Fruit fly (Drosophila melanogaster): ENCODE data around the gene Lkb1.
A peak's percentile ranks its signal among the peaks of the same experiment; 100 is the strongest.

The Lkb1 gene

DNA sequence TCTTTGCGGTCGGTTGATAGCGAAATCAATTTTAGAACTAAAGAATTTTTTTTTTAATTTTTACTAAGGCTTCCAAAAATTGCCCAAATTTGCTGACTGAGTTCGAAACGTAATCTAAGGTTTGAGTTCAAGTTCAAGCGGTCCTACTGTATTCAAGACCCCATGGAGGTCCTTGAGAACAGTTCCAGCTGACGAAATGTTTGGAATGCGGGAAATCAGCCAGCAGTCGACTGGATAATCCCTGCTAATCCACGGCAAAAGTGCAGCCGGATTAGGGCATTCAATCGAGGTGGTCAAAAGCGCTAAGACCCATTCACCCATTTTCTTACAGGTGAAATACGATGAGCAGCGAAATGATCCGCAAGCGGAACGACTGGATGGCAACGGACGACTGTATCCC, 24.4 kb downstream of the Lkb1 start, which contains the start of gene f-cup:
f-cup (minus strand) TSS at position 101 of the 400 bp plus-strand sequence.
- TF ChIP-seq CG9215 (GFP tag; IDR thresholded peaks at IDR 0.05) (no peak), chinmo (GFP tag; IDR thresholded peaks at IDR 0.05; ENCODE audit: partially characterized antibody) (no peak), CG8388 (GFP tag; optimal IDR thresholded peaks at IDR 0.05) (no peak), sens (GFP tag) (peak; percentile 33), Nf-YC (tag; optimal IDR thresholded peaks at IDR 0.05) (no peak)

DNA sequence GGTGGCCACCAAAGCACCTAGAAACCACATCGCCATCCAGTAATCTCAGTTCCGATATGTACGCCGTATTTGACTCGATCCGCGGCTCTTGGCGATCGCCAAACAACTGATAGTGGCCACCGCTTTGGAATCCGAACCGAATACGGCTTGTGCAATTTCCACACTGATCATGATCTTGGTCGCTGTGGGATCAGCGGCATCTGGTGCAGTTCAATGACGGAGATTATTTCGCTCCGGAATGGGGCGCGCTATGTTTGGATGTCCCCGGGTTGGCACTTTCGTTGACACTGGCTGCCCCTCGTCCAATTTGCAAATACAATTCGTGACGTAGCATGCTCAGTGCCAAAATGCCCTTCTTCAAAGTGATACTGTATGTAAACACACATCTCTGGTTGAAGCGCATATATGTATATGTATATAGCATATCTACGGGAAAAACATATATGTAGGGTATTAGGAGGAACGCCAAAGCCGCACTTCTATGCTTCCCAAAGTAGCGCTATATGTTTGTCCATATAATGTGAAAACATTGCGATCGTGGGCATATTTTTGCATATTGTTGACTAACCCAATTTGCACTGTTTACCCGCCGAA, 29.0 kb downstream of the Lkb1 start, which contains the start of gene Adgf-D:
Adgf-D (minus strand) TSS at position 111 of the 594 bp plus-strand sequence.
- TF ChIP-seq CG42726 (GFP tag; IDR thresholded peaks at IDR 0.05; ENCODE audit: partially characterized antibody) (no peak), E2f2 (GFP tag; IDR thresholded peaks at IDR 0.05) (no peak), oc (tag; optimal IDR thresholded peaks at IDR 0.05) (no peak), MBD-R2 (GFP tag; IDR thresholded peaks at IDR 0.05) (no peak), eve (GFP tag; optimal IDR thresholded peaks at IDR 0.05) (no peak), CG11456 (GFP tag; IDR thresholded peaks at IDR 0.05) (0 out of 3 replicates have a peak, but pooled peaks have one; percentile 34), CG13894 (tag; optimal IDR thresholded peaks at IDR 0.05) (no peak), Med (GFP tag) (peak; percentile 10), ash1 (GFP tag; optimal IDR thresholded peaks at IDR 0.05) (no peak), HLHmδ (GFP tag; optimal IDR thresholded peaks at IDR 0.05) (no peak), mam (GFP tag; optimal IDR thresholded peaks at IDR 0.05) (no peak), CG10274 (GFP tag; optimal IDR thresholded peaks at IDR 0.05) (peak; percentile 90), ind (GFP tag; optimal IDR thresholded peaks at IDR 0.05) (no peak), abd-A (tag; optimal IDR thresholded peaks at IDR 0.05) (no peak), fu2 (GFP tag; optimal IDR thresholded peaks at IDR 0.05) (no peak), p53 (GFP tag; optimal IDR thresholded peaks at IDR 0.05) (no peak), CkIIα-i1 (GFP tag; IDR thresholded peaks at IDR 0.05) (no peak), CG34376 (GFP tag; optimal IDR thresholded peaks at IDR 0.05) (peak; percentile 65), br (optimal IDR thresholded peaks at IDR 0.05) (no peak), Trl (optimal IDR thresholded peaks at IDR 0.05) (no peak), Trl (GFP tag; optimal IDR thresholded peaks at IDR 0.05) (no peak), sens (GFP tag) (peak; percentile 69), gt (GFP tag; IDR thresholded peaks at IDR 0.05) (no peak), CG4360 (GFP tag; IDR thresholded peaks at IDR 0.05) (no peak), CG31441 (GFP tag; IDR thresholded peaks at IDR 0.05) (no peak), CG4820 (GFP tag; optimal IDR thresholded peaks at IDR 0.05) (no peak), gsb (GFP tag; IDR thresholded peaks at IDR 0.05) (0 out of 2 replicates have a peak, but pooled peaks have one; percentile 16), dysf (GFP tag; IDR thresholded peaks at IDR 0.05) (0 out of 3 replicates have a peak, but pooled peaks have one; percentile 21), NC2β (GFP tag; optimal IDR thresholded peaks at IDR 0.05) (no peak), cas (GFP tag; IDR thresholded peaks at IDR 0.05) (no peak), dati (GFP tag; IDR thresholded peaks at IDR 0.05) (no peak), CG9437 (GFP tag; optimal IDR thresholded peaks at IDR 0.05) (no peak), CG18476 (GFP tag; optimal IDR thresholded peaks at IDR 0.05) (no peak), CTCF (GFP tag; optimal IDR thresholded peaks at IDR 0.05) (no peak), Opbp (GFP tag; IDR thresholded peaks at IDR 0.05; ENCODE audit: partially characterized antibody) (no peak), CG6175 (GFP tag; IDR thresholded peaks at IDR 0.05) (no peak), CG15479 (GFP tag; optimal IDR thresholded peaks at IDR 0.05) (no peak), grn (GFP tag; optimal IDR thresholded peaks at IDR 0.05) (no peak), CG8944 (GFP tag; optimal IDR thresholded peaks at IDR 0.05) (no peak), Vsx1 (GFP tag; optimal IDR thresholded peaks at IDR 0.05) (no peak), chinmo (GFP tag; IDR thresholded peaks at IDR 0.05; ENCODE audit: partially characterized antibody) (0 out of 4 replicates have a peak, but pooled peaks have one; percentile 48), Ada2b (GFP tag; IDR thresholded peaks at IDR 0.05) (no peak), ro (GFP tag; IDR thresholded peaks at IDR 0.05) (no peak), Dip3 (GFP tag; optimal IDR thresholded peaks at IDR 0.05) (no peak), GATAe (GFP tag; conservative IDR thresholded peaks at IDR 0.05) (no peak), gfzf (GFP tag; optimal IDR thresholded peaks at IDR 0.05) (no peak), Ets65A (GFP tag) (peak; percentile 92), CG18599 (GFP tag; optimal IDR thresholded peaks at IDR 0.05) (no peak)

Data from whole organism, embryonic.